Worm (Caenorhabditis elegans): ENCODE data around the gene scl-11.

Gene scl-11

ce11 chrIV:13079119-13079518 lies 27.9 kb downstream of the scl-11 start, which contains the start of gene C39E9.8:
Gene C39E9.8 (plus strand): TSS chrIV:13079446.
- TF ChIP-seq him-1 (tag; optimal IDR thresholded peaks at IDR 0.05) (no peak), dao-5 (tag; optimal IDR thresholded peaks at IDR 0.05) (no peak), W03F9.2 (tag; optimal IDR thresholded peaks at IDR 0.05) (no peak)

ce11 chrIV:13080185-13080584 lies 29.0 kb downstream of the scl-11 start:
- no peak for TF ChIP-seq him-1 (tag; optimal IDR thresholded peaks at IDR 0.05)

- TF ChIP-seq him-1 (tag; optimal IDR thresholded peaks at IDR 0.05) (no peak), W03F9.2 (tag; optimal IDR thresholded peaks at IDR 0.05) (no peak), dao-5 (tag; optimal IDR thresholded peaks at IDR 0.05) (no peak)
These were observed 29.7 kb downstream of the scl-11 start for ce11 chrIV:13080861-13081260.

ce11 chrIV:13082106-13082505 lies 30.9 kb downstream of the scl-11 start:
- TF ChIP-seq him-1 (tag; optimal IDR thresholded peaks at IDR 0.05) (no peak), dao-5 (tag; optimal IDR thresholded peaks at IDR 0.05) (no peak), W03F9.2 (tag; optimal IDR thresholded peaks at IDR 0.05) (no peak)

ce11 chrIV:13082836-13083763 lies 31.9 kb downstream of the scl-11 start:
- TF ChIP-seq W03F9.2 (tag; optimal IDR thresholded peaks at IDR 0.05) = no peak
- TF ChIP-seq dao-5 (tag; optimal IDR thresholded peaks at IDR 0.05) = no peak
- no peak for TF ChIP-seq him-1 (tag; optimal IDR thresholded peaks at IDR 0.05)

- no peak for TF ChIP-seq dao-5 (tag; optimal IDR thresholded peaks at IDR 0.05)
- no peak for TF ChIP-seq him-1 (tag; optimal IDR thresholded peaks at IDR 0.05)
- no peak for TF ChIP-seq W03F9.2 (tag; optimal IDR thresholded peaks at IDR 0.05)
These were observed 34.5 kb downstream of the scl-11 start for ce11 chrIV:13085675-13086074.

ce11 chrIV:13086705-13087104 lies 35.5 kb downstream of the scl-11 start, which contains the start of gene spin-2:
Gene spin-2 (plus strand): TSS chrIV:13087005.
- TF ChIP-seq W03F9.2 (tag; optimal IDR thresholded peaks at IDR 0.05) = no peak
- TF ChIP-seq him-1 (tag; optimal IDR thresholded peaks at IDR 0.05) = no peak
- TF ChIP-seq dao-5 (tag; optimal IDR thresholded peaks at IDR 0.05) = no peak

ce11 chrIV:13089671-13090242 lies 38.6 kb downstream of the scl-11 start:
- TF ChIP-seq him-1 (tag; optimal IDR thresholded peaks at IDR 0.05) = no peak
- TF ChIP-seq dao-5 (tag; optimal IDR thresholded peaks at IDR 0.05) = no peak
- no peak for TF ChIP-seq W03F9.2 (tag; optimal IDR thresholded peaks at IDR 0.05)

ce11 chrIV:13090967-13091366 lies 39.8 kb downstream of the scl-11 start, which contains the start of gene col-132:
Gene col-132 (minus strand): TSS chrIV:13091067.
- no peak for TF ChIP-seq W03F9.2 (tag; optimal IDR thresholded peaks at IDR 0.05)
- no peak for TF ChIP-seq him-1 (tag; optimal IDR thresholded peaks at IDR 0.05)
- no peak for TF ChIP-seq dao-5 (tag; optimal IDR thresholded peaks at IDR 0.05)

ce11 chrIV:13093677-13094076 lies 42.5 kb downstream of the scl-11 start, which contains the start of the genes prcc-1 and C39E9.12:
Gene prcc-1 (minus strand): TSS chrIV:13093795.
Gene C39E9.12 (plus strand): TSS chrIV:13094007.
- no peak for TF ChIP-seq dao-5 (tag; optimal IDR thresholded peaks at IDR 0.05)
- TF ChIP-seq him-1 (tag; optimal IDR thresholded peaks at IDR 0.05) = no peak
- no peak for TF ChIP-seq W03F9.2 (tag; optimal IDR thresholded peaks at IDR 0.05)

- TF ChIP-seq dao-5 (tag; optimal IDR thresholded peaks at IDR 0.05) (no peak), him-1 (tag; optimal IDR thresholded peaks at IDR 0.05) (no peak), W03F9.2 (tag; optimal IDR thresholded peaks at IDR 0.05) (no peak)
These were observed 44.3 kb downstream of the scl-11 start, which contains the start of gene rfc-3 for ce11 chrIV:13095462-13095861. Gene rfc-3 (plus strand): TSS chrIV:13095762.

ce11 chrIV:13096778-13097177 lies 45.6 kb downstream of the scl-11 start:
- TF ChIP-seq dao-5 (tag; optimal IDR thresholded peaks at IDR 0.05) (no peak), W03F9.2 (tag; optimal IDR thresholded peaks at IDR 0.05) (no peak), him-1 (tag; optimal IDR thresholded peaks at IDR 0.05) (no peak)

- no peak for TF ChIP-seq dao-5 (tag; optimal IDR thresholded peaks at IDR 0.05)
- TF ChIP-seq him-1 (tag; optimal IDR thresholded peaks at IDR 0.05) = no peak
- peak; percentile 86 for TF ChIP-seq W03F9.2 (tag; optimal IDR thresholded peaks at IDR 0.05)
These were observed 47.5 kb downstream of the scl-11 start, which contains the start of the genes dli-1, tin-9.2 and exos-4.1 for ce11 chrIV:13098652-13099051. Gene dli-1 (minus strand): TSS chrIV:13098792. Gene tin-9.2 (plus strand): TSS chrIV:13098995. Gene exos-4.1 (plus strand): TSS chrIV:13098999.

- TF ChIP-seq dao-5 (tag; optimal IDR thresholded peaks at IDR 0.05) (no peak), him-1 (tag; optimal IDR thresholded peaks at IDR 0.05) (no peak), W03F9.2 (tag; optimal IDR thresholded peaks at IDR 0.05) (no peak)
These were observed 49.2 kb downstream of the scl-11 start, which contains the start of gene fask-1 for ce11 chrIV:13100415-13100814. Gene fask-1 (plus strand): TSS chrIV:13100715.

Data from whole organism, L4/young adult.